Worm (Caenorhabditis elegans) whole organism, L1 larva: ENCODE data around the gene C34B4.2.

Source experiments
- nhr-47 ChIP-seq: sonication (generic microtip); optimal IDR thresholded peaks from 2 replicates; lab custom pipeline; 2016; ENCODE audit warnings: mild to moderate bottlenecking, missing genetic modification characterization, moderate library complexity, missing compliant biosample characterization
- nhr-77 ChIP-seq: fragments of 150-350 bp; optimal IDR thresholded peaks from 2 replicates; lab custom pipeline; 2014; ENCODE audit warnings: missing biosample characterization, missing genetic modification characterization

DNA sequence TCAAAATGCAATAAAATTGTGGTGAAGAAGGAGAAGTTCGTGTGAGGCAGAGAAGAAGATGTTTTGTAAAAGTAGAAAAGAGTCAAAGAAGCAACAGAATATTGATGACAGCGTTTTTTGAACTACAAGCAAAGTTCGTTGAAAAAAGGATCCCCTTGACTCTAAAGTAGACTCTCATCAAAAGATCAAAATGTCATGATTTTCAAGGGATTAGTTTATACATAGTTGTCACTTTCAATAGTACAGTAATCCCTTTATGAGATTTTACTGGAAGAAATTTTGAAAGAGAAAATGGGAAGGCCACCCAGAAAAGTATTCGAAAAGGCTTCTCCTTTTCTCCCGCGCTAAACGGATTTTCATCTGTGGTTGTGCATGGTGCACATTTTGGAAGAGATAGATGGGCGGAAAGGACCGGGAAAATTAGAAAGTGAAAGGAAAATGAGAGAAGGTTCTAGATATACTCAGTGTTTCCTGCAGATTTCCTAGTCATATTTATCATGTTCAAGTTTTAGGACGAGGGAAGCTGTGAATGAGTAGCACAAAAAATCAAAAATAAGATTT is 30.2 kb downstream of the C34B4.2 start:
- TF ChIP-seq nhr-47 (tag; lab: Kevin White, UChicago) (no peak), nhr-77 (tag; lab: Kevin White, UChicago) (no peak)
